Fruit fly (Drosophila melanogaster) whole organism, embryonic: ENCODE results near the gene ebi.

Source experiments
- BtbVII ChIP-seq: fragments of 200-800 bp; sonication (Bioruptor generic); optimal IDR thresholded peaks from 3 replicates; lab custom pipeline; 2017; ENCODE audit warnings: missing biosample characterization, mild to moderate bottlenecking, missing genetic modification characterization
- CG10147 ChIP-seq: fragments of 200-800 bp; sonication (Bioruptor generic); optimal IDR thresholded peaks from 2 replicates; lab custom pipeline; 2019; ENCODE audit warnings: missing biosample characterization, mild to moderate bottlenecking, missing genetic modification characterization, moderate library complexity
- CG11695 ChIP-seq: fragments of 200-800 bp; sonication (Bioruptor generic); IDR thresholded peaks from 3 replicates; pipeline ENCODE4 v1.3.6; 2022; ENCODE audit warnings: missing biosample characterization, missing genetic modification characterization
- CG13775 ChIP-seq: fragments of 200-800 bp; sonication (Bioruptor generic); optimal IDR thresholded peaks from 3 replicates; lab custom pipeline; 2017; ENCODE audit warnings: missing biosample characterization, mild to moderate bottlenecking, missing genetic modification characterization
- CG14710 ChIP-seq: fragments of 200-800 bp; sonication (Bioruptor generic); optimal IDR thresholded peaks from 3 replicates; lab custom pipeline; 2019; ENCODE audit warnings: missing biosample characterization, mild to moderate bottlenecking, missing genetic modification characterization, moderate library complexity
- CG14860 ChIP-seq: fragments of 200-800 bp; sonication (Bioruptor generic); IDR thresholded peaks from 3 replicates; pipeline ENCODE4 v1.3.6; 2022; ENCODE audit warnings: missing biosample characterization, missing genetic modification characterization; ENCODE audit not compliant: partially characterized antibody
- CG15601 ChIP-seq: fragments of 200-800 bp; sonication (Bioruptor generic); optimal IDR thresholded peaks from 3 replicates; lab custom pipeline; 2019; ENCODE audit warnings: missing biosample characterization, mild to moderate bottlenecking, missing genetic modification characterization, moderate library complexity
- CG16815 ChIP-seq: fragments of 200-800 bp; sonication (Bioruptor generic); optimal IDR thresholded peaks from 3 replicates; lab custom pipeline; 2017; ENCODE audit warnings: missing biosample characterization, mild to moderate bottlenecking, missing genetic modification characterization
- CG17359 ChIP-seq: fragments of 200-800 bp; sonication (Bioruptor generic); optimal IDR thresholded peaks from 3 replicates; lab custom pipeline; 2018; ENCODE audit warnings: missing biosample characterization, mild to moderate bottlenecking, missing genetic modification characterization, moderate library complexity
- CG17568 ChIP-seq: fragments of 200-800 bp; sonication (Bioruptor generic); optimal IDR thresholded peaks from 2 replicates; lab custom pipeline; 2018; ENCODE audit warnings: missing biosample characterization, mild to moderate bottlenecking, missing genetic modification characterization, moderate library complexity
- CG17829 ChIP-seq: fragments of 200-800 bp; optimal IDR thresholded peaks from 2 replicates; lab custom pipeline; 2019; ENCODE audit warnings: missing biosample characterization, mild to moderate bottlenecking, missing genetic modification characterization, moderate library complexity
- CG2712 ChIP-seq: fragments of 200-800 bp; optimal IDR thresholded peaks from 3 replicates; lab custom pipeline; 2019; ENCODE audit warnings: missing biosample characterization, mild to moderate bottlenecking, missing genetic modification characterization, moderate library complexity
- CG31224 ChIP-seq: fragments of 200-800 bp; sonication (Bioruptor generic); IDR thresholded peaks from 2 replicates; pipeline ENCODE4 v1.3.6; 2022; ENCODE audit warnings: missing biosample characterization, missing genetic modification characterization
- CG3407 ChIP-seq: fragments of 200-800 bp; sonication (Bioruptor generic); optimal IDR thresholded peaks from 2 replicates; lab custom pipeline; 2018; ENCODE audit warnings: missing biosample characterization, mild to moderate bottlenecking, missing genetic modification characterization
- CG4617 ChIP-seq: fragments of 200-800 bp; sonication (Bioruptor generic); optimal IDR thresholded peaks from 3 replicates; lab custom pipeline; 2016; ENCODE audit warnings: missing biosample characterization, missing genetic modification characterization, borderline replicate concordance
- CG6813 ChIP-seq: fragments of 200-800 bp; sonication (Bioruptor generic); optimal IDR thresholded peaks from 2 replicates; lab custom pipeline; 2017; ENCODE audit warnings: missing biosample characterization, missing genetic modification characterization, mild to moderate bottlenecking, moderate library complexity, missing genetic modification reagents
- CG8944 ChIP-seq: fragments of 200-800 bp; sonication (Bioruptor generic); optimal IDR thresholded peaks from 3 replicates; lab custom pipeline; 2016; ENCODE audit warnings: missing biosample characterization, missing genetic modification characterization
- CG9437 ChIP-seq: fragments of 200-800 bp; sonication (Bioruptor generic); optimal IDR thresholded peaks from 2 replicates; lab custom pipeline; 2018; ENCODE audit warnings: missing biosample characterization, mild to moderate bottlenecking, missing genetic modification characterization
- Chrac-16 ChIP-seq: fragments of 200-800 bp; sonication (Bioruptor generic); optimal IDR thresholded peaks from 3 replicates; lab custom pipeline; 2016; ENCODE audit warnings: missing biosample characterization, missing genetic modification characterization
- D ChIP-seq, 2 experiments: fragments of 200-800 bp in 1 of 2; fragments of >200 bp in 1 of 2; sonication (Bioruptor generic) in 1 of 2; optimal IDR thresholded peaks; 2 replicates in 1 of 2; 3 replicates in 1 of 2; lab custom pipeline; 2017; ENCODE audit warnings: mild to moderate bottlenecking in 1 of 2, missing biosample characterization in 1 of 2, missing genetic modification characterization in 1 of 2, missing genetic modification reagents in 1 of 2
- Deaf1 ChIP-seq: fragments of 200-800 bp; optimal IDR thresholded peaks from 3 replicates; lab custom pipeline; 2019; ENCODE audit warnings: missing biosample characterization, mild to moderate bottlenecking, missing genetic modification characterization, moderate library complexity
- GATAe ChIP-seq: fragments of 200-800 bp; sonication (Bioruptor generic); conservative IDR thresholded peaks from 2 replicates; pipeline ENCODE4 v1.3.6; 2022; ENCODE audit warnings: missing biosample characterization, missing genetic modification characterization
- HLH3B ChIP-seq: fragments of 200-800 bp; sonication (Bioruptor generic); IDR thresholded peaks from 2 replicates; pipeline ENCODE4 v1.3.6; 2022; ENCODE audit warnings: missing biosample characterization, missing genetic modification characterization
- HLHmδ ChIP-seq: fragments of 200-800 bp; sonication (Bioruptor generic); optimal IDR thresholded peaks from 2 replicates; lab custom pipeline; 2018; ENCODE audit warnings: missing biosample characterization, mild to moderate bottlenecking, missing genetic modification characterization, moderate library complexity
- Hr78 ChIP-seq, 2 experiments: fragments of 200-800 bp in 1 of 2; fragments of >200 bp in 1 of 2; sonication (Bioruptor generic) in 1 of 2; optimal IDR thresholded peaks; 2 replicates each; lab custom pipeline; 2017 to 2019; ENCODE audit warnings: missing biosample characterization in 2 of 2, missing genetic modification characterization in 2 of 2, mild to moderate bottlenecking in 1 of 2, moderate library complexity in 1 of 2
- Max ChIP-seq: fragments of 200-800 bp; sonication (Bioruptor generic); optimal IDR thresholded peaks from 2 replicates; lab custom pipeline; 2016; ENCODE audit warnings: missing biosample characterization, mild to moderate bottlenecking, missing genetic modification characterization
- NFAT ChIP-seq: fragments of 200-800 bp; sonication (Bioruptor generic); IDR thresholded peaks from 2 replicates; pipeline ENCODE4 v1.3.6; 2022; ENCODE audit warnings: missing biosample characterization, missing genetic modification characterization
- PHDP ChIP-seq: fragments of 200-800 bp; sonication (Bioruptor generic); optimal IDR thresholded peaks from 3 replicates; lab custom pipeline; 2018; ENCODE audit warnings: missing biosample characterization, mild to moderate bottlenecking, missing genetic modification characterization, moderate library complexity
- Poxn ChIP-seq: fragments of 200-800 bp; sonication (Bioruptor generic); IDR thresholded peaks from 2 replicates; pipeline ENCODE4 v1.3.6; 2022; ENCODE audit warnings: missing biosample characterization, missing genetic modification characterization
- Sry-δ ChIP-seq: fragments of 200-800 bp; sonication (Bioruptor generic); optimal IDR thresholded peaks from 2 replicates; lab custom pipeline; 2016; ENCODE audit warnings: missing biosample characterization, missing genetic modification characterization
- Xbp1 ChIP-seq: fragments of 200-800 bp; sonication (Bioruptor generic); optimal IDR thresholded peaks from 3 replicates; lab custom pipeline; 2016; ENCODE audit warnings: missing biosample characterization, mild to moderate bottlenecking, missing genetic modification characterization
- ase ChIP-seq: fragments of 200-800 bp; sonication (Bioruptor generic); IDR thresholded peaks from 3 replicates; pipeline ENCODE4 v1.3.6; 2022; ENCODE audit warnings: missing biosample characterization, missing genetic modification characterization
- bowl ChIP-seq: fragments of 200-800 bp; sonication (Bioruptor generic); IDR thresholded peaks from 2 replicates; pipeline ENCODE4 v1.3.6; 2022; ENCODE audit warnings: missing biosample characterization, missing genetic modification characterization
- chn ChIP-seq: fragments of 200-800 bp; sonication (Bioruptor generic); optimal IDR thresholded peaks from 2 replicates; lab custom pipeline; 2016; ENCODE audit warnings: missing biosample characterization, missing genetic modification characterization
- dm ChIP-seq: fragments of 200-800 bp; sonication (Bioruptor generic); optimal IDR thresholded peaks from 3 replicates; lab custom pipeline; 2016; ENCODE audit warnings: missing biosample characterization, missing genetic modification characterization
- esg ChIP-seq: fragments of 200-800 bp; sonication (Bioruptor generic); conservative IDR thresholded peaks from 2 replicates; pipeline ENCODE4 v1.3.6; 2022; ENCODE audit warnings: missing biosample characterization, missing genetic modification characterization
- jigr1 ChIP-seq: fragments of 200-800 bp; sonication (Bioruptor generic); IDR thresholded peaks from 3 replicates; pipeline ENCODE4 v1.3.6; 2022; ENCODE audit warnings: missing biosample characterization, missing genetic modification characterization
- jing ChIP-seq: fragments of 200-800 bp; sonication (Bioruptor generic); optimal IDR thresholded peaks from 2 replicates; lab custom pipeline; 2018; ENCODE audit warnings: missing biosample characterization, mild to moderate bottlenecking, missing genetic modification characterization
- jumu ChIP-seq: fragments of 200-800 bp; sonication (Bioruptor generic); optimal IDR thresholded peaks from 3 replicates; lab custom pipeline; 2016; ENCODE audit warnings: missing biosample characterization, missing genetic modification characterization
- lola ChIP-seq, 3 experiments: fragments of >200 bp in 2 of 3; fragments of 200-800 bp in 1 of 3; sonication (Bioruptor generic) in 1 of 3; optimal IDR thresholded peaks; 2 replicates each; lab custom pipeline; 2017 to 2019; ENCODE audit warnings: missing biosample characterization in 3 of 3, missing genetic modification characterization in 3 of 3, mild to moderate bottlenecking in 1 of 3, moderate library complexity in 1 of 3
- luna ChIP-seq: fragments of 200-800 bp; sonication (Bioruptor generic); optimal IDR thresholded peaks from 2 replicates; lab custom pipeline; 2016; ENCODE audit warnings: missing biosample characterization, missing genetic modification characterization
- odd ChIP-seq: fragments of 200-800 bp; sonication (Bioruptor generic); optimal IDR thresholded peaks from 2 replicates; lab custom pipeline; 2017; ENCODE audit warnings: missing biosample characterization, mild to moderate bottlenecking, missing genetic modification characterization
- ranshi ChIP-seq: fragments of 200-800 bp; sonication (Bioruptor generic); IDR thresholded peaks from 2 replicates; pipeline ENCODE4 v1.3.6; 2022; ENCODE audit warnings: missing biosample characterization, missing genetic modification characterization
- repo ChIP-seq: fragments of 200-800 bp; sonication (Bioruptor generic); optimal IDR thresholded peaks from 2 replicates; lab custom pipeline; 2016; ENCODE audit warnings: missing biosample characterization, missing genetic modification characterization
- sd ChIP-seq: fragments of 200-800 bp; sonication (Bioruptor generic); optimal IDR thresholded peaks from 3 replicates; lab custom pipeline; 2018; ENCODE audit warnings: missing biosample characterization, mild to moderate bottlenecking, missing genetic modification characterization, moderate library complexity
- shn ChIP-seq: fragments of 200-800 bp; sonication (Bioruptor generic); optimal IDR thresholded peaks from 3 replicates; lab custom pipeline; 2016; ENCODE audit warnings: missing biosample characterization, missing genetic modification characterization
- slp2 ChIP-seq: fragments of 200-800 bp; sonication (Bioruptor generic); optimal IDR thresholded peaks from 2 replicates; lab custom pipeline; 2016; ENCODE audit warnings: missing biosample characterization, missing genetic modification characterization
- sob ChIP-seq: fragments of 200-800 bp; sonication (Bioruptor generic); IDR thresholded peaks from 2 replicates; pipeline ENCODE4 v1.3.6; 2022; ENCODE audit warnings: missing biosample characterization, missing genetic modification characterization

ebi gene

DNA sequence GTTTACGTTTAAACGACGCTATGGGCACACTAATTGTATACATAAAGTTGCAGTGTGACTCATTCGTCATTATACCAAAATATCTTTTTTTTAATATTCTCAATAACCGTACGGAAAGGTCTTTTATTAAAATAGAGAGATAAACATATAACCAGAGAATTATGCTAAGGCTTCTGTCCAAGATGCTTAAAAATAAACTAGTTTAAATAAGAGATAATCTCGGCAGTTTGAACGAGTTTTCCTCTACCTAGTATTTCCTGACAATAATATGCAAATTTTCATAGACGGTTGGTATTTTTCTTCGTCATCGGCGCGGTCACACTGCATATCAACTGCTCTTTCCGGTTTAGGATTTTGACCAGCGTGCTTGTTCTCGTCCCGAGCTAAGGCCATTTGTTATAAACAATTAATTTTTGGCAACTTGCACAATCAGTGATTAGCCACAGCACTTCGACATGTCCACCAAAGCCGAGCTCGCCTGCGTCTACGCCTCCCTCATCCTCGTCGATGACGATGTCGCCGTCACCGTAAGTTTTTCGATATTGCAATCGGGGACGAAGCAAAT is 4.8 kb downstream of the ebi start, which contains the start of the genes CG13690 and RpLP1 (continued):
- TF ChIP-seq ranshi (GFP tag; lab: Robert Waterston, UW), result peak; percentile 27; the same call in 1 of the 2 replicates
- no peak for TF ChIP-seq jing
- no peak for TF ChIP-seq CG14860 (GFP tag; lab: Robert Waterston, UW)
- peak; percentile 61 for TF ChIP-seq slp2
- TF ChIP-seq repo, result peak; percentile 40
- peak; percentile 91 for TF ChIP-seq dm (GFP tag; lab: Kevin White, UChicago)
- peak; percentile 82 for TF ChIP-seq CG2712 (tag; lab: Kevin White, UChicago)
- peak; percentile 97 for TF ChIP-seq CG9437 (GFP tag; lab: Kevin White, UChicago)
- TF ChIP-seq CG8944 (GFP tag; lab: Kevin White, UChicago), result peak; percentile 47
- TF ChIP-seq D (optimal IDR thresholded peaks at IDR 0.05; lab: Kevin White, UChicago), result no peak
- peak; percentile 73 for TF ChIP-seq D (GFP tag; optimal IDR thresholded peaks at IDR 0.05; lab: Kevin White, UChicago)
- TF ChIP-seq CG14710 (tag; lab: Kevin White, UChicago), result peak; percentile 93
- TF ChIP-seq shn, result peak; percentile 72
- TF ChIP-seq HLH3B (GFP tag; lab: Robert Waterston, UW), result peak; percentile 49; the same call in 1 of the 2 replicates
- peak; percentile 28 for TF ChIP-seq Chrac-16 (GFP tag; lab: Kevin White, UChicago)
- TF ChIP-seq odd (GFP tag; lab: Kevin White, UChicago), result peak; percentile 90
- peak; percentile 77 for TF ChIP-seq CG10147
- peak; percentile 87 for TF ChIP-seq CG6813 (GFP tag; lab: Kevin White, UChicago)
- TF ChIP-seq PHDP (tag; lab: Kevin White, UChicago), result peak; percentile 83
- TF ChIP-seq NFAT (GFP tag; lab: Robert Waterston, UW), result peak; percentile 69; the same call in 1 of the 2 replicates
- peak; percentile 80 for TF ChIP-seq CG17568
- peak; percentile 86 for TF ChIP-seq CG15601 (tag; lab: Kevin White, UChicago)
- TF ChIP-seq CG17829 (tag; lab: Kevin White, UChicago), result peak; percentile 78
- TF ChIP-seq BtbVII (GFP tag; lab: Kevin White, UChicago), result peak; percentile 88
- peak; percentile 66 for TF ChIP-seq CG17359 (tag; lab: Kevin White, UChicago)
- TF ChIP-seq luna (GFP tag; lab: Kevin White, UChicago), result peak; percentile 66
- TF ChIP-seq Hr78 (GFP tag; optimal IDR thresholded peaks at IDR 0.05; lab: Kevin White, UChicago), result peak in 1 of 2 experiments; percentile 28
- peak; percentile 91 for TF ChIP-seq CG13775
- TF ChIP-seq GATAe (GFP tag; lab: Robert Waterston, UW), result no peak
- peak; percentile 11 for TF ChIP-seq jumu (GFP tag; lab: Kevin White, UChicago)
- peak; percentile 61 for TF ChIP-seq sd (tag; lab: Kevin White, UChicago)
- peak in 1 of 3 experiments; percentile 55 for TF ChIP-seq lola (GFP tag; optimal IDR thresholded peaks at IDR 0.05; lab: Kevin White, UChicago)
- TF ChIP-seq ase (GFP tag; lab: Robert Waterston, UW), result no peak; the same call in 2 of the 3 replicates
- peak; percentile 80 for TF ChIP-seq Max (GFP tag; lab: Kevin White, UChicago)
- peak; percentile 84 for TF ChIP-seq HLHmδ
- 0 out of 2 replicates have a peak, but pooled peaks have one; percentile 64 for TF ChIP-seq sob
- peak; percentile 51; the same call in 2 of the 3 replicates for TF ChIP-seq CG11695
- TF ChIP-seq CG16815 (GFP tag; lab: Kevin White, UChicago), result no peak
- peak; percentile 54 for TF ChIP-seq Xbp1
- TF ChIP-seq Sry-δ (GFP tag; lab: Kevin White, UChicago), result peak; percentile 58
- peak; percentile 15 for TF ChIP-seq CG4617 (GFP tag; lab: Kevin White, UChicago)
- peak; percentile 50 for TF ChIP-seq Deaf1 (tag; lab: Kevin White, UChicago)
- TF ChIP-seq CG31224 (GFP tag; lab: Robert Waterston, UW), result no peak
- TF ChIP-seq esg (GFP tag; lab: Robert Waterston, UW), result no peak
- no peak for TF ChIP-seq Poxn (GFP tag; lab: Robert Waterston, UW)
- peak; percentile 55 for TF ChIP-seq chn (GFP tag; lab: Kevin White, UChicago)
- no peak; the same call in 1 of the 2 replicates for TF ChIP-seq bowl
- no peak for TF ChIP-seq jigr1
- peak; percentile 73 for TF ChIP-seq CG3407 (GFP tag; lab: Kevin White, UChicago)
